Worm (Caenorhabditis elegans) whole organism, midembryonic: ENCODE measurements around the gene orc-4.

Experiments
- T22C8.4 ChIP-seq: fragments of 200-800 bp; sonication (Bioruptor generic); IDR thresholded peaks from 2 replicates; pipeline ENCODE4 v1.3.6; 2022; ENCODE audit warnings: missing genetic modification characterization, missing compliant biosample characterization
- cog-1 ChIP-seq: sonication (generic microtip); optimal IDR thresholded peaks from 2 replicates; lab custom pipeline; 2016; ENCODE audit warnings: missing genetic modification characterization, missing compliant biosample characterization
- flt-1 ChIP-seq: fragments of 200-800 bp; sonication (Bioruptor generic); IDR thresholded peaks from 2 replicates; pipeline ENCODE4 v1.3.6; 2022; ENCODE audit warnings: missing genetic modification characterization, missing compliant biosample characterization
- klf-2 ChIP-seq: fragments of 200-800 bp; sonication (Bioruptor generic); conservative IDR thresholded peaks from 2 replicates; pipeline ENCODE4 v1.3.6; 2022; ENCODE audit warnings: missing genetic modification reagents, missing genetic modification characterization, missing compliant biosample characterization
- med-1 ChIP-seq: sonication (generic microtip); optimal IDR thresholded peaks from 2 replicates; lab custom pipeline; 2017; ENCODE audit warnings: missing genetic modification characterization, mild to moderate bottlenecking, missing compliant biosample characterization, antibody characterized with exemption, missing genetic modification reagents; ENCODE audit not compliant: insufficient read depth
- ref-1 ChIP-seq: fragments of 200-800 bp; sonication (Bioruptor generic); conservative IDR thresholded peaks from 2 replicates; pipeline ENCODE4 v1.3.6; 2022; ENCODE audit warnings: missing genetic modification reagents, missing genetic modification characterization, missing compliant biosample characterization
- tab-1 ChIP-seq: fragments of 200-800 bp; sonication (Bioruptor generic); IDR thresholded peaks from 2 replicates; pipeline ENCODE4 v1.3.6; 2022; ENCODE audit warnings: missing genetic modification characterization, missing compliant biosample characterization
- ztf-23 ChIP-seq: fragments of 200-800 bp; sonication (Bioruptor generic); IDR thresholded peaks from 2 replicates; pipeline ENCODE4 v1.3.6; 2022; ENCODE audit warnings: missing genetic modification reagents, missing genetic modification characterization, missing compliant biosample characterization
- ztf-29 ChIP-seq: fragments of 200-800 bp; sonication (Bioruptor generic); IDR thresholded peaks from 2 replicates; pipeline ENCODE4 v1.3.6; 2022; ENCODE audit warnings: missing genetic modification reagents, missing genetic modification characterization, missing compliant biosample characterization

DNA sequence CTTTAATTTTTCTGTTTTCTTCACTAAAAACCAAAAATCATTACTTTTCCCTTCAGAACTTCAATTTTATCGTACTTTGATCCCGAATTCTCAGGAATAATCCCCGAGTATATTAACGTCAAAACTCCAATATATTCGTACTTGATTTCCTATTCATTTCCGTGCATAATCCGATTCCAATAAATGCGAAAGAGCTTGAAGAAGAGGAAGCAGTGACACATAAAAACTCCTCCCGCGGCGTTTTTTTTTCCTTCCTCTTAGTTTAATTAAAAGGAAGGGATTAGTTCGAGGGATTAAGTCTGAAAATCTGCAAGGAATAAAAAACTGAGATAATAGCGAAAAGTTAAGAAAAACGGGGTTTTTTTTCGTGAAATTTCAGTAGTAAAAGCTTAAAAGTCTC is 45.1 kb upstream of the orc-4 start:
- TF ChIP-seq tab-1 (GFP tag; lab: Robert Waterston, UW) (no peak), med-1 (GFP tag; lab: Kevin White, UChicago) (no peak), ztf-23 (no peak), flt-1 (GFP tag; lab: Robert Waterston, UW) (no peak), T22C8.4 (no peak), klf-2 (no peak), cog-1 (no peak), ztf-29 (GFP tag; lab: Robert Waterston, UW) (no peak), ref-1 (GFP tag; lab: Robert Waterston, UW) (no peak)
